Fruit fly (Drosophila melanogaster): ENCODE results near the gene CG7990.

DNA sequence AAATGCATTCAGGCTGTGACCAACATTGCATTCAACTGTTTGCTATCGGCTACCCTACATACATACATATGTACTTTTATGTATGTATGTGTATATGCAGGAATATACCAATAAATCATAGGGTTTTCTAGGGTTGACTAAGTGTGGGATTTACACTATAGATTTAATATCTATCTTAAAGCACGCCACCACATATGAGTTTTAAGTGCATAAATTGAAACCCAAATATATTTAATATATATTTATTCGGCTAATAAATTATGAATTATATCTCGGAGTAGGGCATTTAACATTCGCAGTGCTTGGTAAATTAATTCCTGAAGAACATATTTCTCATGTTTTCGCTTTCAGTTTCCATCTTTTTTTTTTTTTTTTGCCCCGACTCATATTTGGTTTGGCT is 41.8 kb downstream of the CG7990 start:
- TF ChIP-seq CG8478 (optimal IDR thresholded peaks at IDR 0.05) = no peak
- no peak for TF ChIP-seq pan (optimal IDR thresholded peaks at IDR 0.05)
- TF ChIP-seq EcR (GFP tag; optimal IDR thresholded peaks at IDR 0.05) = no peak
